Worm (Caenorhabditis elegans): ENCODE measurements around the gene grl-12.

grl-12 gene

ce11 chrV:8602638-8603037 is 34.2 kb downstream of the grl-12 start, which contains the start of gene F41E6.15:
Gene F41E6.15 (minus strand): TSS chrV:8602738.
- TF ChIP-seq pax-3 (tag; optimal IDR thresholded peaks at IDR 0.05) (no peak), nhr-19 (GFP tag; conservative IDR thresholded peaks at IDR 0.05) (no peak), ces-1 (GFP tag; optimal IDR thresholded peaks at IDR 0.05) (no peak), mdl-1 (tag; optimal IDR thresholded peaks at IDR 0.05) (no peak), aha-1 (tag; optimal IDR thresholded peaks at IDR 0.05) (no peak), hlh-17 (GFP tag; optimal IDR thresholded peaks at IDR 0.05; ENCODE audit: borderline replicate concordance) (no peak), irx-1 (tag; optimal IDR thresholded peaks at IDR 0.05) (no peak), pqm-1 (tag; optimal IDR thresholded peaks at IDR 0.05) (no peak), snu-23 (GFP tag; optimal IDR thresholded peaks at IDR 0.05) (no peak), F16B12.6 (tag; optimal IDR thresholded peaks at IDR 0.05) (no peak), unc-62 (GFP tag; optimal IDR thresholded peaks at IDR 0.05) (no peak), egl-13 (tag; optimal IDR thresholded peaks at IDR 0.05) (no peak), lin-15B (tag; optimal IDR thresholded peaks at IDR 0.05) (no peak), ets-5 (GFP tag; IDR thresholded peaks at IDR 0.05) (no peak)

DNA sequence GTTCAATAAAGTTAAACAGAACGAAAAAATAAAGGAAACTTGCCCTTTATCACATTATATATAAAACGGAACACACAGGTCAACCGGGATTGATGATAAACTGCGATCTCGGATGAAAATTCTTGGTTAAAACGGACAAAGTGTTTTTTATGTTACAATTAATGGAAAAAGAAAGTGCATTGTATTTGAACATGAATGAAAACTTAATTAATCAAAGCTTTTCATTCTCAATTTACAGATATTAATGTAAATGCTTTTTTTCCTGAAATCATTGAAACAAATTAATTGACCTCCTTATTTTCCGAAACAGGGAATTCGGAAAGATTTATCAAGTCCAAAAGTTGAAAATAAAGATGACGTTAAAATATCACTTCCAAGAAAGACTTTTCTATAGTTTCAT is 35.4 kb downstream of the grl-12 start, which contains the start of gene F41E6.8:
Gene F41E6.8, minus strand, starts transcription at position 101 of the 400 bp plus-strand sequence.
- TF ChIP-seq snu-23 (GFP tag; optimal IDR thresholded peaks at IDR 0.05) (no peak), mab-9 (GFP tag; IDR thresholded peaks at IDR 0.05) (no peak), tlp-1 (tag; optimal IDR thresholded peaks at IDR 0.05) (no peak), isw-1 (GFP tag; IDR thresholded peaks at IDR 0.05) (no peak), pqm-1 (tag; optimal IDR thresholded peaks at IDR 0.05) (no peak), lin-35 (GFP tag; optimal IDR thresholded peaks at IDR 0.05) (no peak), ceh-90 (tag; optimal IDR thresholded peaks at IDR 0.05) (no peak), unc-62 (GFP tag; optimal IDR thresholded peaks at IDR 0.05) (no peak), ztf-4 (tag; optimal IDR thresholded peaks at IDR 0.05) (no peak), elt-2 (tag; optimal IDR thresholded peaks at IDR 0.05) (no peak), zip-4 (GFP tag; optimal IDR thresholded peaks at IDR 0.05) (no peak), ets-5 (GFP tag; IDR thresholded peaks at IDR 0.05) (no peak), grh-1 (GFP tag; IDR thresholded peaks at IDR 0.05) (no peak)

- no peak for TF ChIP-seq nhr-76 (tag; optimal IDR thresholded peaks at IDR 0.05)
- no peak for TF ChIP-seq tlp-1 (tag; optimal IDR thresholded peaks at IDR 0.05)
- TF ChIP-seq fkh-4 (tag; optimal IDR thresholded peaks at IDR 0.05; ENCODE audit: borderline replicate concordance), result peak; percentile 92
- no peak for TF ChIP-seq snpc-4 (tag; optimal IDR thresholded peaks at IDR 0.05)
- TF ChIP-seq dsc-1 (tag; optimal IDR thresholded peaks at IDR 0.05), result peak; percentile 98
- no peak for TF ChIP-seq unc-86 (tag; optimal IDR thresholded peaks at IDR 0.05)
- no peak for TF ChIP-seq hlh-4 (tag; optimal IDR thresholded peaks at IDR 0.05)
Observed at ce11 chrV:8599957-8600356, 36.9 kb downstream of the grl-12 start.

ce11 chrV:8599192-8599591 is 37.6 kb downstream of the grl-12 start, which contains the start of gene F41E6.7:
Gene F41E6.7 (minus strand): TSS chrV:8599292.
- TF ChIP-seq mdl-1 (tag; optimal IDR thresholded peaks at IDR 0.05) (no peak), jun-1 (tag; optimal IDR thresholded peaks at IDR 0.05) (no peak)

DNA sequence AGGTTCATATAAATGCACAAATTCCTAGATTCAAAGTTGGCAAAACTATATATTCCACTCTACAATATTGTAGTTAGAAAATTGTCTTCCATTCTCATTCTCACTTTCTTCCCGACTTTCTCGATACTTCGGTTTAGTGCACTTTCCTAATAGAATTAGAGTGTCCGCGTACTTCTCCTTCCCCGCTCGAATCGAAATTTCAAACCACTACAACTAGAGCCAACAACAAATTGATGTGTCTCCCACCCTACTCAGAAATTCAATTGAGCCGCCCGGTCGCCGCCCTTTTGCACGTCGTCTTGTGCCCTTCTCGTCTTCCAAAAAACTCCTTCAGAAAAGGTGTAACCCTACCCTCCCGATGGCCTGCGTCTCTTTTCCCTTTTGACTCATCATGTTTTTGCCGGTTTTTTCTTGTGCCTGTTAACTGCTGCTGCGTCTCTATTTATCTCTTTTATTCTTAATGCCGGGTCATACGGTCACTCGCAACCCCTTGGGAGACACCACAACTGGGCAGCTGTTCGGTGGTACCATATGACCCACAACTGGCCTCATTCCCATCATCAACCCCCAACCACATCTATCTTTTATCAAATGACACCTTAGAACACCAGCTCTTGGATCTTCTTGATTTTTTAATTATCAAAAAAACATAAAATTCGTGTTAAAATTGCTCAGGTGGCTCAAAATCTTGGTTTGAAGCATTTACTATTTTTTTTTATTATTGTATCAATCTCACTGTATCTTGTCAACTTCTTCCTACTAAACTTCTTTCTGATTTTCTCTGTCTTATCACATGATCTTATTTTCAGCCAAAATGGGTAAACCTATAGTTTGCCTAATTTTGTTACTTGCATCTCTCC is 42.5 kb downstream of the grl-12 start, which contains the start of gene tag-196:
Gene tag-196, plus strand, starts transcription at position 810 of the 860 bp plus-strand sequence.
- TF ChIP-seq efl-3 (GFP tag; optimal IDR thresholded peaks at IDR 0.05) (no peak), ceh-63 (GFP tag; optimal IDR thresholded peaks at IDR 0.05) (no peak), unc-86 (tag; optimal IDR thresholded peaks at IDR 0.05) (no peak), hlh-4 (tag; optimal IDR thresholded peaks at IDR 0.05) (no peak), nhr-11 (tag; optimal IDR thresholded peaks at IDR 0.05) (no peak), lin-13 (GFP tag; optimal IDR thresholded peaks at IDR 0.05) (no peak), nhr-90 (tag; optimal IDR thresholded peaks at IDR 0.05; ENCODE audit: poor library complexity) (no peak), egl-27 (tag; optimal IDR thresholded peaks at IDR 0.05) (no peak), tlp-1 (tag; optimal IDR thresholded peaks at IDR 0.05) (no peak), lsy-2 (tag; optimal IDR thresholded peaks at IDR 0.05) (peak; percentile 38 to 41), C04F5.9 (tag; optimal IDR thresholded peaks at IDR 0.05) (no peak), mef-2 (tag; optimal IDR thresholded peaks at IDR 0.05) (no peak), unc-130 (tag; optimal IDR thresholded peaks at IDR 0.05) (peak; percentile 74), fos-1 (tag; optimal IDR thresholded peaks at IDR 0.05) (no peak), egl-13 (tag; optimal IDR thresholded peaks at IDR 0.05) (no peak), unc-98 (GFP tag; IDR thresholded peaks at IDR 0.05) (no peak), Y116A8C.19 (tag; optimal IDR thresholded peaks at IDR 0.05; ENCODE audit: borderline replicate concordance) (no peak), nhr-19 (GFP tag; conservative IDR thresholded peaks at IDR 0.05) (peak; percentile 36; the same call in 1 of the 2 replicates), nhr-77 (tag; optimal IDR thresholded peaks at IDR 0.05) (no peak)
